Fruit fly (Drosophila melanogaster) whole organism, prepupa: ENCODE results near the gene GstZ1.

Source experiments
- Blimp-1 ChIP-seq: fragments of 200-800 bp; sonication (Bioruptor generic); optimal IDR thresholded peaks from 3 replicates; lab custom pipeline; 2017; ENCODE audit warnings: missing biosample characterization, missing genetic modification characterization, mild to moderate bottlenecking, moderate library complexity, missing genetic modification reagents
- CG10669 ChIP-seq: fragments of 200-800 bp; sonication (Bioruptor generic); optimal IDR thresholded peaks from 3 replicates; lab custom pipeline; 2018; ENCODE audit warnings: missing biosample characterization, mild to moderate bottlenecking, missing genetic modification characterization, moderate library complexity
- CG16779 ChIP-seq: fragments of 200-800 bp; sonication (Bioruptor generic); optimal IDR thresholded peaks from 3 replicates; lab custom pipeline; 2017; ENCODE audit warnings: missing biosample characterization, mild to moderate bottlenecking, missing genetic modification characterization
- CG6163 ChIP-seq: fragments of 200-800 bp; sonication (Bioruptor generic); IDR thresholded peaks from 3 replicates; pipeline ENCODE4 v1.3.6; 2022; ENCODE audit warnings: missing biosample characterization, missing genetic modification characterization
- CG7368 ChIP-seq: fragments of 200-800 bp; sonication (Bioruptor generic); optimal IDR thresholded peaks from 3 replicates; lab custom pipeline; 2016; ENCODE audit warnings: missing biosample characterization, missing genetic modification characterization
- Ets96B ChIP-seq: fragments of 200-800 bp; optimal IDR thresholded peaks from 2 replicates; lab custom pipeline; 2019; ENCODE audit warnings: missing biosample characterization, mild to moderate bottlenecking, missing genetic modification characterization, moderate library complexity
- Gug ChIP-seq: fragments of 200-800 bp; sonication (Bioruptor generic); IDR thresholded peaks from 2 replicates; pipeline ENCODE4 v1.3.6; 2022; ENCODE audit warnings: missing biosample characterization, missing genetic modification characterization
- Hr38 ChIP-seq: sonication (Bioruptor generic); optimal IDR thresholded peaks from 2 replicates; lab custom pipeline; 2016; ENCODE audit warnings: missing biosample characterization, missing genetic modification characterization
- Lpt ChIP-seq: fragments of 200-800 bp; sonication (Bioruptor generic); optimal IDR thresholded peaks from 3 replicates; lab custom pipeline; 2016; ENCODE audit warnings: missing biosample characterization, missing genetic modification characterization
- Met ChIP-seq: fragments of 200-800 bp; sonication (Bioruptor generic); optimal IDR thresholded peaks from 3 replicates; lab custom pipeline; 2016; ENCODE audit warnings: missing biosample characterization, missing genetic modification characterization
- Smox ChIP-seq: fragments of 200-800 bp; sonication (Bioruptor generic); optimal IDR thresholded peaks from 3 replicates; lab custom pipeline; 2016; ENCODE audit warnings: missing biosample characterization, missing genetic modification characterization
- Sox14 ChIP-seq: fragments of 200-800 bp; sonication (Bioruptor generic); optimal IDR thresholded peaks from 3 replicates; lab custom pipeline; 2016; ENCODE audit warnings: missing biosample characterization, missing genetic modification characterization
- acj6 ChIP-seq: fragments of 200-800 bp; sonication (Bioruptor generic); optimal IDR thresholded peaks from 3 replicates; lab custom pipeline; 2016; ENCODE audit warnings: missing biosample characterization, missing genetic modification characterization

DNA sequence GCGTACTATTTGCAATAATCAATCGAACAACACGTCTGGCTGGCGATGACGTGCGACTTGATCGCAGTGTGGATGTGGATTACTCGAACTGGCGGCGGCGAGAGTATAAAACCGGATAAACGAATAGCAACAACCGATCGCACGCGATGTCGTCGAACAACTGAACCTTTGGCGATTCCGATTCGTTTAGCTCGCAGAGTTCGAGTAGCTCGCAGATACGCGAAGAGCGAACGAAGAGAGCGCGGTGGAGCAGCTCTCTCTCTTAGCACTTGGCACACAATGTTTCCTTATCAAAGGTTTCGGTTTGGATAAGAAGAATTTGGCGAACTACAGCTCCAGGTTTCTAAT, 46.0 kb upstream of the GstZ1 start, which contains the start of gene RhoL:
- TF ChIP-seq Ets96B (peak; percentile 10), Met (GFP tag; lab: Kevin White, UChicago) (no peak), Lpt (GFP tag; lab: Kevin White, UChicago) (peak; percentile 28), CG6163 (GFP tag; lab: Robert Waterston, UW) (peak; percentile 70), acj6 (GFP tag; lab: Kevin White, UChicago) (no peak), Blimp-1 (no peak), CG7368 (GFP tag; lab: Kevin White, UChicago) (peak; percentile 6), Hr38 (GFP tag; lab: Kevin White, UChicago) (no peak), CG16779 (tag; lab: Kevin White, UChicago) (no peak), Gug (no peak), CG10669 (no peak), Sox14 (GFP tag; lab: Kevin White, UChicago) (peak; percentile 28), Smox (GFP tag; lab: Kevin White, UChicago) (no peak)
